Worm (Caenorhabditis elegans) whole organism, L2 larva: ENCODE results near the gene mlt-8.
"Not testable (repeated sequence)": the region's sequence is repeated elsewhere in the genome, so short reads cannot be mapped to it uniquely, and the experiment has no call there.

ENCODE experiments used
- C34F6.9 ChIP-seq: fragments of 150-350 bp; optimal IDR thresholded peaks from 2 replicates; lab custom pipeline; 2014; ENCODE audit warnings: missing biosample characterization, missing genetic modification characterization
- F13H6.1 ChIP-seq: sonication (generic microtip); optimal IDR thresholded peaks from 2 replicates; lab custom pipeline; 2016; ENCODE audit warnings: missing genetic modification characterization, missing compliant biosample characterization
- R02D3.7 ChIP-seq: fragments of 150-350 bp; optimal IDR thresholded peaks from 2 replicates; lab custom pipeline; 2014; ENCODE audit warnings: missing biosample characterization, missing genetic modification characterization
- Y55F3AM.14 ChIP-seq: fragments of 200-800 bp; sonication (Bioruptor generic); optimal IDR thresholded peaks from 2 replicates; lab custom pipeline; 2018; ENCODE audit warnings: mild to moderate bottlenecking, missing genetic modification characterization, missing compliant biosample characterization
- ZK546.5 ChIP-seq: sonication (generic microtip); optimal IDR thresholded peaks from 2 replicates; lab custom pipeline; 2017; ENCODE audit warnings: missing biosample characterization, missing genetic modification characterization
- alr-1 ChIP-seq: fragments of 150-350 bp; optimal IDR thresholded peaks from 2 replicates; lab custom pipeline; 2014; ENCODE audit warnings: missing biosample characterization, missing genetic modification characterization
- ceh-16 ChIP-seq: fragments of 150-350 bp; optimal IDR thresholded peaks from 2 replicates; lab custom pipeline; 2014; ENCODE audit warnings: missing biosample characterization, missing genetic modification characterization
- ceh-82 ChIP-seq: fragments of 150-350 bp; optimal IDR thresholded peaks from 2 replicates; lab custom pipeline; 2014; ENCODE audit warnings: missing biosample characterization, missing genetic modification characterization
- crh-2 ChIP-seq: sonication (generic microtip); optimal IDR thresholded peaks from 2 replicates; lab custom pipeline; 2017; ENCODE audit warnings: missing biosample characterization, missing genetic modification characterization
- dmd-4 ChIP-seq: sonication (generic microtip); optimal IDR thresholded peaks from 2 replicates; lab custom pipeline; 2017; ENCODE audit warnings: missing biosample characterization, missing genetic modification characterization
- egl-27 ChIP-seq: sonication (generic microtip); optimal IDR thresholded peaks from 3 replicates; lab custom pipeline; 2017; ENCODE audit warnings: missing biosample characterization, missing genetic modification reagents, missing genetic modification characterization
- elt-1 ChIP-seq: fragments of 150-350 bp; optimal IDR thresholded peaks from 2 replicates; lab custom pipeline; 2014; ENCODE audit warnings: missing biosample characterization, missing genetic modification characterization
- fos-1 ChIP-seq: fragments of 150-350 bp; optimal IDR thresholded peaks from 2 replicates; lab custom pipeline; 2014; ENCODE audit warnings: missing biosample characterization, missing genetic modification characterization
- gmeb-1 ChIP-seq: fragments of 150-350 bp; optimal IDR thresholded peaks from 2 replicates; lab custom pipeline; 2014; ENCODE audit warnings: missing biosample characterization, missing genetic modification characterization
- lin-11 ChIP-seq: fragments of 150-350 bp; sonication (generic microtip); optimal IDR thresholded peaks from 2 replicates; lab custom pipeline; 2014; ENCODE audit warnings: missing biosample characterization, missing genetic modification characterization, inconsistent platforms, mixed read lengths
- lin-13 ChIP-seq: fragments of 150-350 bp; optimal IDR thresholded peaks from 2 replicates; lab custom pipeline; 2014; ENCODE audit warnings: missing biosample characterization, missing genetic modification reagents, missing genetic modification characterization
- lin-39 ChIP-seq: fragments of 150-350 bp; optimal IDR thresholded peaks from 2 replicates; lab custom pipeline; 2014; ENCODE audit warnings: missing biosample characterization, missing genetic modification reagents, missing genetic modification characterization
- mab-5 ChIP-seq: fragments of 150-350 bp; optimal IDR thresholded peaks from 2 replicates; lab custom pipeline; 2014; ENCODE audit warnings: missing biosample characterization, missing genetic modification characterization
- mbf-1 ChIP-seq: sonication (generic microtip); optimal IDR thresholded peaks from 2 replicates; lab custom pipeline; 2017; ENCODE audit warnings: missing biosample characterization, missing genetic modification characterization
- mdl-1 ChIP-seq, 2 experiments: fragments of 150-350 bp in 1 of 2; sonication (generic microtip) in 1 of 2; optimal IDR thresholded peaks; 2 replicates each; lab custom pipeline; 2017; ENCODE audit warnings: missing biosample characterization in 2 of 2, missing genetic modification characterization in 2 of 2
- nhr-10 ChIP-seq: sonication (generic microtip); optimal IDR thresholded peaks from 2 replicates; lab custom pipeline; 2017; ENCODE audit warnings: missing biosample characterization, missing genetic modification characterization
- nhr-21 ChIP-seq: fragments of 150-350 bp; optimal IDR thresholded peaks from 2 replicates; lab custom pipeline; 2014; ENCODE audit warnings: missing biosample characterization, missing genetic modification characterization
- nhr-25 ChIP-seq: fragments of 150-350 bp; sonication (generic microtip); optimal IDR thresholded peaks from 3 replicates; lab custom pipeline; 2014; ENCODE audit warnings: missing biosample characterization, missing genetic modification characterization
- nhr-77 ChIP-seq: fragments of 150-350 bp; optimal IDR thresholded peaks from 2 replicates; lab custom pipeline; 2014; ENCODE audit warnings: missing biosample characterization, missing genetic modification characterization
- peb-1 ChIP-seq: fragments of 150-350 bp; optimal IDR thresholded peaks from 2 replicates; lab custom pipeline; 2014; ENCODE audit warnings: missing biosample characterization, missing genetic modification characterization
- skn-1 ChIP-seq: sonication (generic microtip); optimal IDR thresholded peaks from 2 replicates; lab custom pipeline; 2017; ENCODE audit warnings: missing biosample characterization, missing genetic modification characterization
- sma-3 ChIP-seq: sonication (generic microtip); optimal IDR thresholded peaks from 2 replicates; lab custom pipeline; 2016; ENCODE audit warnings: missing genetic modification reagents, missing genetic modification characterization, missing compliant biosample characterization
- sma-9 ChIP-seq, 2 experiments: fragments of 150-350 bp in 1 of 2; sonication (generic microtip) in 1 of 2; optimal IDR thresholded peaks; 2 replicates each; lab custom pipeline; 2014 to 2016; ENCODE audit warnings: missing genetic modification characterization in 2 of 2, mild to moderate bottlenecking in 1 of 2, missing biosample characterization in 1 of 2, missing compliant biosample characterization in 1 of 2, missing genetic modification reagents in 1 of 2, moderate library complexity in 1 of 2
- snpc-4 ChIP-seq: fragments of 150-350 bp; optimal IDR thresholded peaks from 2 replicates; lab custom pipeline; 2014; ENCODE audit warnings: missing biosample characterization, missing genetic modification characterization
- unc-39 ChIP-seq: fragments of 150-350 bp; optimal IDR thresholded peaks from 2 replicates; lab custom pipeline; 2014; ENCODE audit warnings: missing biosample characterization, missing genetic modification characterization
- zag-1 ChIP-seq: fragments of 150-350 bp; optimal IDR thresholded peaks from 2 replicates; lab custom pipeline; 2014; ENCODE audit warnings: missing biosample characterization, missing genetic modification characterization
- ztf-11 ChIP-seq: sonication (generic microtip); optimal IDR thresholded peaks from 2 replicates; lab custom pipeline; 2017; ENCODE audit warnings: missing biosample characterization, missing genetic modification characterization
- ztf-4 ChIP-seq: fragments of 150-350 bp; optimal IDR thresholded peaks from 2 replicates; lab custom pipeline; 2014; ENCODE audit warnings: missing biosample characterization, missing genetic modification characterization

The mlt-8 gene

DNA sequence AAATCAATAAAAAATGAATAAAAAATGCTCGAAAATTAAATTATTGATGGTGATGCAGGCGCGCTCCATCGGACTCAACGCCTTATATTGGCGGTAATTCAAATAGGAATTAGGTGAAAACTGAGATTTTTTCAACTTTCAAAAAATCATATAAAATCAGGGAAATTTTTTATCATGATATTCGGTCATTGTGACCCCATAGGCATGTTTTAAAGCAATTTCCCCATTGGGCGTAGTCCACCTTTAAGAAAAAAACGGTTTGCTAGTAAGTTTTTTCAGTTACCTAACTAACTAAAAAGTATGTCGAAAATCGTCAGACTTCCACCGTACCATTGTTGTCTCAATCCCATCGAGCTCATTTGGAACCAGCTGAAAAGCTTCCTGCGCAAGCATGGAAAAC is 21.3 kb upstream of the mlt-8 start, which contains the start of gene W08F4.1:
Gene W08F4.1 (plus strand): TSS at position 301 of the 400 bp plus-strand sequence.
- not testable (repeated sequence) for TF ChIP-seq nhr-10, crh-2, skn-1 (tag; lab: Kevin White, UChicago)

DNA sequence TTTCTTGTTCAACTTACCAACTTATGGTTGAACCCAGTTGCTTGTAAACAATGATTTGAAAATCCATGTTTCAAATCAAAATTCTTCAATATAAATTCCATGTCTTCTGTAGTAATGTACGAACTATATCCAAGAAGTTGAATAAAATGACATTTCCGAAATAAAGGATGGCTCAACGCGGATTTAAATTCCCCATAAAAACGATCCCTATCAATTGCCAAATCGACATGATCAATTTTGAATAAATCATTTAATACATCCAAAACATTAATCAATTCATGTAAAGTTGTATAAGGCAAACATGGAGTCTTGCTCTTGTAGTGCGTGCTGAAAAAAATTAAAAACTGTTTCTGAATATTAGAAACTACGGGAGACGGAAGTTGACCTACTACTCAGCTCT is 19.2 kb upstream of the mlt-8 start, which contains the start of gene W08F4.10:
Gene W08F4.10 (minus strand): TSS at position 101 of the 400 bp plus-strand sequence.
- TF ChIP-seq sma-3 (GFP tag; lab: Kevin White, UChicago) (no peak), ztf-4 (tag; lab: Kevin White, UChicago) (no peak), alr-1 (tag; lab: Kevin White, UChicago) (no peak), Y55F3AM.14 (GFP tag; lab: Kevin White, UChicago) (no peak), F13H6.1 (tag; lab: Kevin White, UChicago) (no peak), egl-27 (no peak), nhr-21 (tag; lab: Kevin White, UChicago) (no peak), nhr-10 (tag; lab: Kevin White, UChicago) (no peak), snpc-4 (tag; lab: Kevin White, UChicago) (no peak), ceh-16 (tag; lab: Kevin White, UChicago) (no peak), mab-5 (tag; lab: Kevin White, UChicago) (no peak), sma-9 (GFP tag; optimal IDR thresholded peaks at IDR 0.05; lab: Kevin White, UChicago) (no peak), sma-9 (tag; optimal IDR thresholded peaks at IDR 0.05; lab: Kevin White, UChicago) (no peak), mbf-1 (tag; lab: Kevin White, UChicago) (no peak), nhr-77 (tag; lab: Kevin White, UChicago) (no peak)

DNA sequence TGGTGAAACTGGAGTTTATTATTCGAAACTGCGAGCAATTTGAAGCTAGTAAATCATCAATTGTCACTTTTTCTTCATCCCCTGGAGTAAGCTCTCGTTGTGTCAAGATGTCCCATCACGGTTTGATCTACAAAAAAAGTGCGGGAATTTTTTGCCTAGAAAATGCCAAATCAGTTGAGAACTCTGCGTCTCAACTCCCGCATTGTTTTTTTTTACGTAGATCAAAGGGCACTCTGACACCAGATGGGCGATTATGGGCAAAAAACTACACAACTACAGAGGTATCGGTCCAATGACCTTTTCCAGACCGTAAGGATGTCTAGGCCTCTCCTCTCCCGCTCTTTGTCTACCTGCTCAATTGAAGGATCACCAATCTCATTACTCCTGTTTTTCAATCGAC is 15.6 kb upstream of the mlt-8 start, which contains the start of gene fbxb-34:
Gene fbxb-34 (plus strand): TSS at position 301 of the 400 bp plus-strand sequence.
- TF ChIP-seq peb-1 (tag; lab: Kevin White, UChicago) (no peak), snpc-4 (tag; lab: Kevin White, UChicago) (no peak), ceh-82 (tag; lab: Kevin White, UChicago) (no peak)
- TF ChIP-seq, all 48 proteins: peak for 0

DNA sequence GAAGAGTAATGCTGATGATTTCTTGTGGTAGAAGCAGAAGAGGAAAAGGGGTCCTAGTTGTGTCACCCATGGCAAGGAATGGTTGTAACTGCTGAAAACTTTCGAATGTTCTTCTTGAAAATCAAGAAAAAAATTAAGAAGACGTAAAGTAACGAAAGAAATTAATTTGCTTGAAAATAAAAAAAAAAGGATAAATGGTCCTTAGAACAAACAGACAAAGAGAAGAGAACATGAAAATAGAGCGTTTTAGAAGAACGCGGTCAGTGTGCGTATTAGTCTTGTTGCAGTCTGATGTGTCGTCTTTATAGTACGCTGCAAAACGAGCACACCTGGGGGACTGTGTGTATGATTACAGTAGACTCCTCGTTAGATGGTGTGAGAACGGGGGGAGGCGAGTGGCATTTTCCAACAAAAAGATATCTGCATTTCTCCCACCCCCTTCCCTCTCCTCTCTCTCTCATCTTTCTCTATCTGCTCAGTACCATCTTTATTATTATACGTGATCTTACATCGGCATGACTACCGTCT is 12.5 kb upstream of the mlt-8 start, which contains the start of the genes W08F4.12 and W08F4.13:
Gene W08F4.12 (minus strand): TSS at position 101 of the 528 bp plus-strand sequence.
Gene W08F4.13 (plus strand): TSS at position 478 of the 528 bp plus-strand sequence.
- TF ChIP-seq lin-13 (GFP tag; lab: Kevin White, UChicago) (no peak), mab-5 (tag; lab: Kevin White, UChicago) (no peak), nhr-10 (tag; lab: Kevin White, UChicago) (no peak), lin-39 (tag; lab: Kevin White, UChicago) (no peak), zag-1 (no peak), ztf-11 (tag; lab: Kevin White, UChicago) (no peak), R02D3.7 (tag; lab: Kevin White, UChicago) (no peak), nhr-25 (tag; lab: Kevin White, UChicago) (no peak), F13H6.1 (tag; lab: Kevin White, UChicago) (no peak), ceh-82 (tag; lab: Kevin White, UChicago) (no peak), dmd-4 (tag; lab: Kevin White, UChicago) (no peak), C34F6.9 (tag; lab: Kevin White, UChicago) (no peak), fos-1 (tag; lab: Kevin White, UChicago) (no peak), unc-39 (no peak), ZK546.5 (tag; lab: Kevin White, UChicago) (no peak), nhr-77 (tag; lab: Kevin White, UChicago) (no peak)

DNA sequence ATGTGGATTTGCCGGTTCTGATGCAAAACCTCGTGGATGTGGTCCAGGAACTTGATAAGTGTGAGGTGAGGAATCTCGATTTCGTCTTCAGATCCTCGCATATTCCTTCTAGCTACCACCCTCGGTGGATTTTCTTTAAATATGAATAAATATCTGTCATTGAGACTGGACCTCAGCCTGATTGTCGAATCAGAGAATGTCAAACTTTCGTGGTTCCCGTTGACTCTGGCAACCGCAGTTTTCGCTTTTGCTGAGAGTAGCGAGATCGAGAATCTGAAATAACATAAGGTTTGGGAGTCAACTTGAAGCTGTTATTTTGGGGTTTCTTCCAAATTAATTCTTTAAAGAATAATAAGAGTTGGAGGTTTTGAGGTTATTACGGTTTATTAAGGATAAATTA is 10.7 kb upstream of the mlt-8 start, which contains the start of gene fbxb-14:
Gene fbxb-14 (minus strand): TSS at position 101 of the 400 bp plus-strand sequence.
- TF ChIP-seq sma-9 (GFP tag; optimal IDR thresholded peaks at IDR 0.05; lab: Kevin White, UChicago) (no peak), sma-9 (tag; optimal IDR thresholded peaks at IDR 0.05; lab: Kevin White, UChicago) (no peak), gmeb-1 (tag; lab: Kevin White, UChicago) (no peak), elt-1 (tag; lab: Kevin White, UChicago) (no peak), ceh-16 (tag; lab: Kevin White, UChicago) (no peak), lin-11 (no peak), unc-39 (no peak), mdl-1 (tag; optimal IDR thresholded peaks at IDR 0.05; lab: Kevin White, UChicago) (no peak)
- TF ChIP-seq, all 48 proteins: peak for 0
